Fruit fly (Drosophila melanogaster) Kc167 (cell line): Measurements from ENCODE around the gene CG4367.

Experiments
- Myc ChIP-seq: fragments of >200 bp; optimal IDR thresholded peaks from 2 replicates; lab custom pipeline; 2017; ENCODE audit warnings: missing external identifiers
- Sin3A ChIP-seq: fragments of >200 bp; optimal IDR thresholded peaks from 2 replicates; lab custom pipeline; 2018; ENCODE audit warnings: missing external identifiers
- h ChIP-seq: fragments of >200 bp; optimal IDR thresholded peaks from 3 replicates; lab custom pipeline; 2018; ENCODE audit warnings: missing external identifiers
- insv ChIP-seq: fragments of >200 bp; optimal IDR thresholded peaks from 3 replicates; lab custom pipeline; 2018; ENCODE audit warnings: missing external identifiers
- psq ChIP-seq: fragments of >200 bp; optimal IDR thresholded peaks from 2 replicates; lab custom pipeline; 2017; ENCODE audit warnings: missing external identifiers
- ttk ChIP-seq: sonication (Bioruptor generic); optimal IDR thresholded peaks from 2 replicates; lab custom pipeline; 2017; ENCODE audit warnings: missing external identifiers

dm6 chr3R:20261225-20261968, 43.4 kb downstream of the CG4367 start:
- TF ChIP-seq insv (lab: Kevin White, UChicago): no peak
- no peak for TF ChIP-seq psq (lab: Kevin White, UChicago)
- TF ChIP-seq Myc (lab: Kevin White, UChicago): no peak
- no peak for TF ChIP-seq Sin3A
- TF ChIP-seq h: no peak
- no peak for TF ChIP-seq ttk (lab: Kevin White, UChicago)
